Worm (Caenorhabditis elegans) whole organism, L4/young adult: ENCODE data around the gene msp-59.
"Not testable (repeated sequence)": the region's sequence is repeated elsewhere in the genome, so short reads cannot be mapped to it uniquely, and the experiment has no call there.

Experiments
- W03F9.2 ChIP-seq: fragments of 150-350 bp; optimal IDR thresholded peaks from 2 replicates; lab custom pipeline; 2014; ENCODE audit warnings: missing biosample characterization, missing genetic modification characterization
- dao-5 ChIP-seq: sonication (generic microtip); optimal IDR thresholded peaks from 2 replicates; lab custom pipeline; 2016; ENCODE audit warnings: missing genotype, missing genetic modification characterization, moderate library complexity, missing compliant biosample characterization
- him-1 ChIP-seq: sonication (generic microtip); optimal IDR thresholded peaks from 2 replicates; lab custom pipeline; 2016; ENCODE audit warnings: missing genotype, missing genetic modification reagents, missing genetic modification characterization, missing compliant biosample characterization

Gene msp-59

DNA sequence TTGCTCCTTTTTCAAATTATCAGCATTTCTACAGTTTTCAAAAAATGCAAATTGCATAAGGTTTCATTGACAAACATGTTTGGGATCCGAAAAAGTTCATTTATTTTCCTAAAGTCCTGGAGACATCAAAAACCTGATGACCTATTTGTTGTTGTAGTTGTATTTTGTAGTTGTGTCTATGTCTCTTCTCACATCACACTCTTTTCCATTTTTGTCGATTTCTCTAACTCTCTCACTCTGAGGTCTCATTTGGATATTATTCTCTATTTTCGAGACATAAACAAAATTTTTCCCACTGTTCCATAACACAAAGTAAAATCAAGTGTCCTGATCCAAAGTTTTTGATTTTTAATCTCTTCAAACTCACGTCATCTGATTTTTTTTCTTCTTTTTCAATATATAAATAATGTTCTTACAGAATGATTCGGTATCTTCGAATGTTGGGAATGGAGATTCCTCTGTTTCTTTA lies 6.0 kb upstream of the msp-59 start, which contains the start of gene slc-46A:
Gene slc-46A, plus strand, starts transcription at position 419 of the 469 bp plus-strand sequence.
- TF ChIP-seq him-1 (tag; lab: Kevin White, UChicago): no peak
- no peak for TF ChIP-seq dao-5 (tag; lab: Kevin White, UChicago)
- no peak for TF ChIP-seq W03F9.2 (tag; lab: Kevin White, UChicago)

DNA sequence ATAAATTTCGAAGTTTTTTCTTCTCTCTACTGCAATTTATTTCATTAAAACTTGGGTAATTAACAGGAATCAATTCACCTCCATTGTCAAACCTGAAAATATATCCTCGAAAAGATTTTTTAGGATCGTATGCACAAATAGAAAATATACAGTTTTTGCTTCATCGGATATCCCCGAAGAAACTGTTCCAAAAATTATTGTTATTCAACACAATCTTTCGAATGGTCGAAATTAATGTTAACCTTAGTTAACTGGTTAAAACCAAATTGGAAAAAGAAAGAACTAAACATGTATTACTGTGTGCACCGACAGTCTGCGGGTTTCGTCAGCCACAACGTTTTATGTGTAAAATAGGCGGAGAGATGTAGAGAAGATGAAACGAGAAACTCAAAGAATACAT lies 4.2 kb upstream of the msp-59 start:
- TF ChIP-seq him-1 (tag; lab: Kevin White, UChicago) (no peak), W03F9.2 (tag; lab: Kevin White, UChicago) (no peak), dao-5 (tag; lab: Kevin White, UChicago) (no peak)

DNA sequence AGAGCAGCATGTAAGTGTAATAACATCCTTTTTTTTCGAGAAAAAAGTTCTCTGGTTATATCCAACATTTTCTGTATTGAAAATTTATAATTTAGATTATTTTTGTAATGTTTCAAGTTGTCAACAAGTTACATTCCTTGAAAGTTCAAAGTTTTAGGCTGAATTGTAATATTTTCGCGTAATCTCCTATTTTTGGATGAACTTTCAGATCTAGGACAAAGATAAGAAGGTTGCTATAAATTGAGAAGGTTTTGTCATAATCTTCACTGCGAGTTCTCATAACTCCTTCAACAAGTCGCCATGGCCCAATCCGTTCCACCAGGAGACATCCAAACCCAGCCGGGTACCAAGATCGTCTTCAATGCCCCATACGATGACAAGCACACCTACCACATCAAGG lies 3.3 kb upstream of the msp-59 start, which contains the start of gene msp-65:
Gene msp-65, plus strand, starts transcription at position 301 of the 400 bp plus-strand sequence.
- not testable (repeated sequence) for TF ChIP-seq W03F9.2, him-1, dao-5 (tag; lab: Kevin White, UChicago)

DNA sequence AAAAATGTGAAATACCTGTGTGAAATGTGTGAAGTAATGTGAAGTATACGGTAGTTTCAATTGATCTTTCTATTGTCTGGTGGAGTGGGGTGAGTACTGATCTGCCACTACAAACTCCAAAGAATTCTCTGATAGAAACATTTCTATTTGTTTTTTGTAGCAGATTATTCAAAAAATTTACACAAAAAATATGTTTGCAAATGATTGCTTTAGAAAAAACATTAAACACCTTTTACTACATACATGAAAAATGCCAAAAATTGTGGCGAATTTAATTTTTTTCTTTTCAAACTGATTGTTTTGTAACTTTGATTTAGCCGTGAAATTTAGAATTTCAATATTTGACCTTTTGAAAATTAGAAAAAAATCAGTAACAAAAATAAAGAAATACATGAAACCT lies 3.2 kb downstream of the msp-59 start, which contains the start of gene ZK354.3:
Gene ZK354.3, plus strand, starts transcription at position 301 of the 400 bp plus-strand sequence.
- no peak for TF ChIP-seq W03F9.2 (tag; lab: Kevin White, UChicago)

DNA sequence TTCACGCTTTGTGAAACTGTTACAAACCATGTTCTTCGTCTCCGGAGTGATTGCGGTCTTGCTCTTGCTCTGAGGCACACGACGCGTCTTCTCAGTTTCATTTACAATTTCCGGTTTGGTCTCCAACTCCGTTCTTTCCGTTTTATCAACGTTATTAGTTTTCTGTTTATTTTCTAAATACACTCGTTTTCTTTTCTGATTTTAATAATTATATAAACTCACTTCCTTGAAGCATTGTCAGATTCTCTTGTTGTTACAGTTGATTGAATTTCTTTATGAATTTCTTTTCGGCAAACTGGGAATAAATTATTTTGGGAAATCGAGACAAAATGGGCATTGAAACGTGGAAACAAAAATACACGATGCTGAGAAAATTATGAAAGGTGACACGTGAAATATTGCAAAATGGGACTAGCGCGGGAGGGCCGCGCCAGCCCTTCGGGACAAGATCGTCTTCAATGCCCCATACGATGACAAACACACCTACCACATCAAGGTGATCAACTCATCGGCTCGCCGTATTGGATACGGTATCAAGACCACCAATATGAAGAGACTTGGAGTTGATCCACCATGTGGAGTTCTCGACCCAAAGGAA lies 4.8 kb downstream of the msp-59 start, which contains the start of the genes ZK354.9 and msp-58:
Gene ZK354.9, minus strand, starts transcription at position 101 of the 598 bp plus-strand sequence.
Gene msp-58, plus strand, starts transcription at position 548 of the 598 bp plus-strand sequence.
- TF ChIP-seq him-1, dao-5, W03F9.2 (tag; lab: Kevin White, UChicago): not testable (repeated sequence)

DNA sequence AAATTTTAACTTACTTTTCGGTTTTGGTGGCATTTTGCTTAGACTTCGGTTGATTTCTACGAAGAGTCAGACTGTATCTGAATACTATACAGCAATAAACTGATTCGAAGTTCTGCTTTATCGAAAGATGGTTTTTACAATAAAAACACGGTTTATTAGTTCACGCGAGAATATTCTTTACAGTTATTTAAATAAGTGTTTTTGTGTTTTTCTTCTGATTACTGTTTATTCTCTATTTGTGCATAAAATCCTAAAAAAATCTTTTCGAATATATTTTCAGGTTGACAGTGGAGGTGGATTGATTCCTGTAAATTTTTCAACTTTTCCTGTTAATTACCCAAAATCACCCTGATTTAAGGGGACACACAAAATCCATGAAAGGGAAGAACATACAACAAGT lies 6.9 kb downstream of the msp-59 start, which contains the start of gene ZK354.8:
Gene ZK354.8, minus strand, starts transcription at position 101 of the 400 bp plus-strand sequence.
- no peak for TF ChIP-seq him-1 (tag; lab: Kevin White, UChicago)
- TF ChIP-seq dao-5 (tag; lab: Kevin White, UChicago): no peak
- TF ChIP-seq W03F9.2 (tag; lab: Kevin White, UChicago): no peak

DNA sequence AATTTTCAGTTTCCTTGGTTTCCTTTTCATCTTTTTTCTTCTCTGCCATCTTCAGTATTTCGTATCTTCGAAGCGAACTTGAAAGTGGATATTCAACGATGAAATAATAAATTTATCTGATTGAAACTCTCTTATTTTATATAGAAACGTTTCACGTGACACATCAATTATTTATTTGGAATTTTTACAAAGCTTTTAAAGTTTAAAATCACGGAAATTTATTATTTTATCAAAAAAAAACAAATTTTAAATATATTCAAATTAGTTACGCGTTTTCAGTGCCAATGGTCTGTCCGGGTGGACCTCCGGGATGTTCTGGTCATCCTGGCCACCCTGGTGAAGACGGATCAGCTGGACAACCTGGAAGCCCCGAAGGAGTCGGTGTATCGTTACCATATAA lies 9.9 kb downstream of the msp-59 start, which contains the start of gene ZK354.7:
Gene ZK354.7, minus strand, starts transcription at position 101 of the 400 bp plus-strand sequence.
- TF ChIP-seq him-1 (tag; lab: Kevin White, UChicago) (no peak), dao-5 (tag; lab: Kevin White, UChicago) (no peak), W03F9.2 (tag; lab: Kevin White, UChicago) (no peak)

DNA sequence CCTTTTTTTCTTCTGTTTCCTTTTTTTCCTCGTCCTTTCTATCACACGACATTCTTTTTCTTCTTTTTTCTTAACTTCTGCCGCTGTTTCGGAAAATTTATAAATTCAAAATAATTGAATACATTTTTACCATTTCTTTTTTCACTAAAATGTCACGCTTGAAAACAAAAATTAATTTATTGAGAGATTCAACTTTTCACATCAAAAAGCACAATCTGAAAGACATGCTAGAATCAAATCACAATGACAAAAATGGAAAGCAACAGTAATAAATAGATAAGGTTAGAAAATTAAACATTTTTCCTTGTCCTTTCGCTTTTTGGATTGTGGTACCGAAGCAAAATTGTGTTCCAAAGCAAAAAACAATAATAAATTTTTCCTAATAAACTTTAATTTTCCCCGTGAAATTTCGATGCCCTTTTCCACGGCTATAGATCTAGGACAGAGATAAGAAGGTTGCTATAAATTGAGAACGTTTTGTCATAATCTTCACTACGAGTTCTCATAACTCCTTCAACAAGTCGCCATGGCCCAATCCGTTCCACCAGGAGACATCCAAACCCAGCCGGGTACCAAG lies 15.4 kb downstream of the msp-59 start, which contains the start of the genes ZK354.6 and msp-113:
Gene ZK354.6, minus strand, starts transcription at position 101 of the 577 bp plus-strand sequence.
Gene msp-113, plus strand, starts transcription at position 527 of the 577 bp plus-strand sequence.
- no peak for TF ChIP-seq W03F9.2 (tag; lab: Kevin White, UChicago)
- no peak for TF ChIP-seq him-1 (tag; lab: Kevin White, UChicago)

DNA sequence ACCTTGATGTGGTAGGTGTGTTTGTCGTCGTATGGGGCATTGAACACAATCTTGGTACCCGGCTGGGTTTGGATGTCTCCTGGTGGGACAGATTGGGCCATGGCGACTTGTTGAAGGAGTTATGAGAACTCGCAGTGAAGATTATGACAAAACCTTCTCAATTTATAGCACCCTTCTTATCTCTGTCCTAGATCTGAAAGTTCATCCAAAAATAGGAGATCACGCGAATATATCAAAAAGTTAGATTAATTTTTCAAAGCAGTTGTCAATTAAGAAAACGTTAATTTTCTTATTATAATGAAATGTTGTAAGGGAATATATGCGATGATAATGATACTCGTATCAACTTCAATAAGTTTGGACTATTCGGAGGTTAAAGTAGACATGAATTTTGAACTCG lies 17.7 kb downstream of the msp-59 start, which contains the start of gene msp-51:
Gene msp-51, minus strand, starts transcription at position 101 of the 400 bp plus-strand sequence.
- TF ChIP-seq dao-5, him-1, W03F9.2 (tag; lab: Kevin White, UChicago): not testable (repeated sequence)

DNA sequence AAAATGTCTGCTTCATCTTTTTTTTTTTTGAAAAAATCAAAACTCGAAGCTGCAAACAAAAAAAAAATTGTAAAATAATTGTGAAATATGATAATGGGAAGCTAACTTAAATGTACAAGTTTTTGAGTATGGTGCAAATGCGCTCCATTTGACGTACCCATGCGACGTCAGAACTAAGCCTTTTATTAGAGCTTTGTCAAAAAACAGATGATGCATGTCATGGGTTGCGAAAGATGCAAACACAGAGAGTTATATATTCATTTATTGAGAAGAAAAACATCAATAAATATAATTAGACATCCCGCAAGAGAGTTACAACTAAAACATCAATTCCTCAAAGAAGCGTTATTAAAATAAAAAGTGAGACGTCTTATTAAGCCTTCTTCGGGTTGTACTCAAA lies 18.4 kb downstream of the msp-59 start:
- TF ChIP-seq him-1 (tag; lab: Kevin White, UChicago) (no peak), W03F9.2 (tag; lab: Kevin White, UChicago) (no peak), dao-5 (tag; lab: Kevin White, UChicago) (no peak)

DNA sequence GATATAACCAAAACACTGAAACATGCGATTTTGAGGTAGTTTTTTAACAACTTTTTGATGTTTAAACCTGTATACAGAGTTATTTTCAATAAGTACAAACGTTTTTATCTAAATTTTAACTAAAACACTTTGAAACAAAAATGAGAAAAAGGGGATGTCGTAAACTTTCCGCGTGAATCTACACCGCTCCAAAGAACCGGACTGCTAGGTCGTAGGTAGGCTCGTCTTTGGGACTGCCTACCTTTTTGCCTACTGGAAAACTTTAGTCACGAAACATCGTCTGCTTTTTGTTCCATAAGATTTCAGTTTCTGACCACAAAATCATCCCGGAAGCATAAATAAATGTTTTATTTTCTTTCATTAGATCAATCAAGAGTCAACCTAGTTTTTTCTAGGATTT lies 21.7 kb downstream of the msp-59 start:
- no peak for TF ChIP-seq W03F9.2 (tag; lab: Kevin White, UChicago)
- TF ChIP-seq dao-5 (tag; lab: Kevin White, UChicago): no peak
- no peak for TF ChIP-seq him-1 (tag; lab: Kevin White, UChicago)

DNA sequence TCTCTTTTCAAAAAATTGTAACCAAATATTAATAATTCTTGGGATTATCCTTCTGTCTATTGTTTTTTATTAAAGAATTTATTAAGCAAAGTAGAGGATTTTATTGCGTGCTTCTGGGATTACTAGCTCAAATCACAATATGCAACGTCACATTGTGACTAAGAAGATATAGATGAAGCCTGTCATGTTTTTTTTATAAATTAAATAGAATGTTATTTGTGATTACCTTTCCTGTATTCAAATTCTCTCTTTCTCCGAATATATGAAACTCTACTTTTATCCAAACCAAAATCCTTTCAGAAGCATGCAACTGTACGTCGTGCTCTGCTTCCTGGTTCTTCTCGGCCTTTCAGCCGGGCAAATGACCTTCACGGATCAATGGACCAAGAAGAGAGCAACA lies 22.4 kb downstream of the msp-59 start, which contains the start of gene nlp-47:
Gene nlp-47, plus strand, starts transcription at position 301 of the 400 bp plus-strand sequence.
- TF ChIP-seq him-1 (tag; lab: Kevin White, UChicago) (no peak), W03F9.2 (tag; lab: Kevin White, UChicago) (no peak), dao-5 (tag; lab: Kevin White, UChicago) (no peak)

DNA sequence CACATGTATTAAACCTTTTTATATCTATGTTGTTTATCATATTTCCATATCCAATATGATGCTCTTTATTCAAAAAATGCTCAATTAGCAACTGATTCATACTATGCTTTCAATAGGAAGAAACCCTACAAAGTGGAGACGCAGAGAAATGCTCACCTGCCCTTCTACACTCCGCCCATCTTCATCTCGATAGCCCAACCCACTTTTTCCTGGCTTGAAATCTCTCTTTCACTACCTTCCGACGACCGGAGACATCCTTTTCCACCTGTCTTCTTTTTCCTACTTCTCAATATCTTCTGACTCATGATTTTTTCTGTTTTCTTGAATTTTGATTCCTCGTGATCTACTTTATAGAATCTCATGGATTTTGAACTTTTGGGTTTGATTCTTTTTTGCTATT lies 24.0 kb downstream of the msp-59 start:
- no peak for TF ChIP-seq dao-5 (tag; lab: Kevin White, UChicago)
- TF ChIP-seq him-1 (tag; lab: Kevin White, UChicago): no peak
- no peak for TF ChIP-seq W03F9.2 (tag; lab: Kevin White, UChicago)
